Worm (Caenorhabditis elegans): ENCODE results near the gene F25B4.8.

DNA sequence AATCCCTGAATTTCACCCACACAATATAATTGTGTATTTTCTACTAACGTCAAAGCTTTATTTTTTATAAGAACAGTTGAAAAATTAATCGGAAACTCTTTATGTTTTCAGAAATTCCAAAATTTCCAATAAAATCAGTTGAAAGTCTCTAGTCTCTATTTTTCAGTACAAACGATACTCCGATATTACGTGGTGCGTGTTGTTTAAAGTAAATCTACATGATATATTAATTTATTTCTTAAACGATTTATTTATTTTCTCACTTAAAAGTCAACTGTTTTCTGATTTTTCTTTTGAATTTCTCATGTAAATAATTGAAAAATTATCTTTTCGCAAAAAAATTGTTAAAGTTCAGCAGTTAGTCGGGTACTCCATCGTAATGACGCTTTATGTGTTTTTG, 20.7 kb upstream of the F25B4.8 start:
- TF ChIP-seq ama-1 (optimal IDR thresholded peaks at IDR 0.05) (no peak), flt-1 (GFP tag; IDR thresholded peaks at IDR 0.05) (no peak), ceh-13 (GFP tag; optimal IDR thresholded peaks at IDR 0.05) (no peak), hmg-4 (GFP tag; optimal IDR thresholded peaks at IDR 0.05) (no peak), F13C5.2 (tag; optimal IDR thresholded peaks at IDR 0.05) (no peak), hmbx-1 (tag; optimal IDR thresholded peaks at IDR 0.05) (no peak), tbx-11 (GFP tag; IDR thresholded peaks at IDR 0.05) (no peak), tbx-37 (GFP tag; conservative IDR thresholded peaks at IDR 0.05) (no peak)

Measured in whole organism, early embryonic.